Fruit fly (Drosophila melanogaster) whole organism, embryonic: Measurements from ENCODE around the gene CG7889.

Experiments
- BEAF-32 ChIP-seq: fragments of 200-800 bp; sonication (Bioruptor generic); optimal IDR thresholded peaks from 3 replicates; lab custom pipeline; 2017; ENCODE audit warnings: missing biosample characterization, missing genetic modification characterization, mild to moderate bottlenecking, moderate library complexity, missing genetic modification reagents
- Bgb ChIP-seq: fragments of 200-800 bp; sonication (Bioruptor generic); IDR thresholded peaks from 2 replicates; pipeline ENCODE4 v1.3.6; 2022; ENCODE audit warnings: missing biosample characterization, missing genetic modification characterization; ENCODE audit not compliant: partially characterized antibody
- CG10147 ChIP-seq: fragments of 200-800 bp; sonication (Bioruptor generic); optimal IDR thresholded peaks from 2 replicates; lab custom pipeline; 2019; ENCODE audit warnings: missing biosample characterization, mild to moderate bottlenecking, missing genetic modification characterization, moderate library complexity
- CG12391 ChIP-seq: fragments of 200-800 bp; sonication (Bioruptor generic); optimal IDR thresholded peaks from 3 replicates; lab custom pipeline; 2018; ENCODE audit warnings: missing biosample characterization, mild to moderate bottlenecking, missing genetic modification characterization, moderate library complexity
- CG13775 ChIP-seq: fragments of 200-800 bp; sonication (Bioruptor generic); optimal IDR thresholded peaks from 3 replicates; lab custom pipeline; 2017; ENCODE audit warnings: missing biosample characterization, mild to moderate bottlenecking, missing genetic modification characterization
- CG15073 ChIP-seq: fragments of 200-800 bp; sonication (Bioruptor generic); optimal IDR thresholded peaks from 2 replicates; lab custom pipeline; 2016; ENCODE audit warnings: missing biosample characterization, missing genetic modification characterization
- CG15514 ChIP-seq: fragments of 200-800 bp; sonication (Bioruptor generic); optimal IDR thresholded peaks from 3 replicates; lab custom pipeline; 2017; ENCODE audit warnings: missing biosample characterization, missing genetic modification characterization, mild to moderate bottlenecking, moderate library complexity, missing genetic modification reagents
- CG1603 ChIP-seq: fragments of 200-800 bp; sonication (Bioruptor generic); optimal IDR thresholded peaks from 2 replicates; lab custom pipeline; 2019; ENCODE audit warnings: missing biosample characterization, mild to moderate bottlenecking, missing genetic modification characterization, moderate library complexity
- CG1832 ChIP-seq: fragments of 200-800 bp; sonication (Bioruptor generic); optimal IDR thresholded peaks from 2 replicates; lab custom pipeline; 2017; ENCODE audit warnings: missing biosample characterization, mild to moderate bottlenecking, missing genetic modification characterization, inconsistent platforms
- CG18764 ChIP-seq: fragments of 200-800 bp; sonication (Bioruptor generic); optimal IDR thresholded peaks from 3 replicates; lab custom pipeline; 2016; ENCODE audit warnings: missing biosample characterization, missing genetic modification characterization
- CG2120 ChIP-seq: fragments of 200-800 bp; sonication (Bioruptor generic); optimal IDR thresholded peaks from 3 replicates; lab custom pipeline; 2016; ENCODE audit warnings: missing biosample characterization, missing genetic modification characterization
- CG30431 ChIP-seq: fragments of 200-800 bp; sonication (Bioruptor generic); optimal IDR thresholded peaks from 2 replicates; lab custom pipeline; 2017; ENCODE audit warnings: missing biosample characterization, missing genetic modification characterization
- CG32767 ChIP-seq: fragments of 200-800 bp; sonication (Bioruptor generic); IDR thresholded peaks from 2 replicates; pipeline ENCODE4 v1.3.6; 2022; ENCODE audit warnings: missing biosample characterization, missing genetic modification characterization
- CG4820 ChIP-seq: fragments of 200-800 bp; sonication (Bioruptor generic); optimal IDR thresholded peaks from 3 replicates; lab custom pipeline; 2016; ENCODE audit warnings: missing biosample characterization, missing genetic modification characterization
- CG6175 ChIP-seq: fragments of 200-800 bp; sonication (Bioruptor generic); IDR thresholded peaks from 3 replicates; pipeline ENCODE4 v1.3.6; 2022; ENCODE audit warnings: missing biosample characterization, missing genetic modification characterization
- CG6254 ChIP-seq: fragments of 200-800 bp; sonication (Bioruptor generic); optimal IDR thresholded peaks from 3 replicates; lab custom pipeline; 2017; ENCODE audit warnings: mild to moderate bottlenecking, missing biosample characterization, missing genetic modification reagents, missing genetic modification characterization
- CG6791 ChIP-seq: fragments of 200-800 bp; sonication (Bioruptor generic); IDR thresholded peaks from 3 replicates; pipeline ENCODE4 v1.3.6; 2022; ENCODE audit warnings: missing biosample characterization, missing genetic modification characterization; ENCODE audit not compliant: partially characterized antibody
- CG7786 ChIP-seq: fragments of 200-800 bp; sonication (Bioruptor generic); optimal IDR thresholded peaks from 2 replicates; lab custom pipeline; 2016; ENCODE audit warnings: missing biosample characterization, missing genetic modification characterization
- CG7839 ChIP-seq: fragments of 200-800 bp; sonication (Bioruptor generic); optimal IDR thresholded peaks from 3 replicates; lab custom pipeline; 2018; ENCODE audit warnings: missing biosample characterization, mild to moderate bottlenecking, missing genetic modification characterization, moderate library complexity
- CG8290 ChIP-seq, 3 experiments: fragments of 200-800 bp; sonication (Bioruptor generic); optimal IDR thresholded peaks; 2 replicates each; lab custom pipeline; 2016 to 2019; ENCODE audit warnings: missing biosample characterization in 3 of 3, missing genetic modification characterization in 3 of 3, mild to moderate bottlenecking in 2 of 3, moderate library complexity in 1 of 3
- CG8944 ChIP-seq: fragments of 200-800 bp; sonication (Bioruptor generic); optimal IDR thresholded peaks from 3 replicates; lab custom pipeline; 2016; ENCODE audit warnings: missing biosample characterization, missing genetic modification characterization
- CG9609 ChIP-seq: fragments of 200-800 bp; sonication (Bioruptor generic); optimal IDR thresholded peaks from 3 replicates; lab custom pipeline; 2016; ENCODE audit warnings: missing biosample characterization, missing genetic modification characterization
- D19B ChIP-seq: fragments of 200-800 bp; sonication (Bioruptor generic); optimal IDR thresholded peaks from 2 replicates; lab custom pipeline; 2017; ENCODE audit warnings: missing biosample characterization, mild to moderate bottlenecking, missing genetic modification characterization
- Dad ChIP-seq: fragments of 200-800 bp; sonication (Bioruptor generic); optimal IDR thresholded peaks from 3 replicates; lab custom pipeline; 2016; ENCODE audit warnings: missing biosample characterization, missing genetic modification characterization
- Dp ChIP-seq: fragments of 200-800 bp; sonication (Bioruptor generic); optimal IDR thresholded peaks from 2 replicates; lab custom pipeline; 2018; ENCODE audit warnings: missing biosample characterization, mild to moderate bottlenecking, missing genetic modification characterization, moderate library complexity
- E2f1 ChIP-seq: fragments of 200-800 bp; sonication (Bioruptor generic); IDR thresholded peaks from 2 replicates; pipeline ENCODE4 v1.3.6; 2022; ENCODE audit warnings: missing biosample characterization, missing genetic modification characterization
- ERR ChIP-seq: fragments of 200-800 bp; sonication (Bioruptor generic); optimal IDR thresholded peaks from 2 replicates; lab custom pipeline; 2016; ENCODE audit warnings: missing biosample characterization, missing genetic modification characterization
- Eip74EF ChIP-seq, 2 experiments: fragments of 200-800 bp in 1 of 2; fragments of >200 bp in 1 of 2; sonication (Bioruptor generic) in 1 of 2; optimal IDR thresholded peaks; 2 replicates each; lab custom pipeline; 2017 to 2019; ENCODE audit warnings: missing biosample characterization in 2 of 2, missing genetic modification characterization in 2 of 2, mild to moderate bottlenecking in 1 of 2, moderate library complexity in 1 of 2
- Fer1 ChIP-seq: fragments of 200-800 bp; sonication (Bioruptor generic); optimal IDR thresholded peaks from 2 replicates; lab custom pipeline; 2017; ENCODE audit warnings: missing biosample characterization, mild to moderate bottlenecking, missing genetic modification characterization
- Hr51 ChIP-seq, 2 experiments: fragments of 200-800 bp; sonication (Bioruptor generic); optimal IDR thresholded peaks; 2 replicates in 1 of 2; 3 replicates in 1 of 2; lab custom pipeline; 2016 to 2018; ENCODE audit warnings: missing biosample characterization in 2 of 2, missing genetic modification characterization in 2 of 2, mild to moderate bottlenecking in 1 of 2, moderate library complexity in 1 of 2
- MBD-R2 ChIP-seq: fragments of 200-800 bp; sonication (Bioruptor generic); IDR thresholded peaks from 2 replicates; pipeline ENCODE4 v1.3.6; 2022; ENCODE audit warnings: missing biosample characterization, missing genetic modification characterization
- Ravus ChIP-seq: fragments of 200-800 bp; sonication (Bioruptor generic); IDR thresholded peaks from 2 replicates; pipeline ENCODE4 v1.3.6; 2022; ENCODE audit warnings: missing biosample characterization, missing genetic modification characterization
- ab ChIP-seq: fragments of 200-800 bp; sonication (Bioruptor generic); optimal IDR thresholded peaks from 2 replicates; lab custom pipeline; 2016; ENCODE audit warnings: missing biosample characterization, missing genetic modification characterization
- bsh ChIP-seq, 2 experiments: fragments of 200-800 bp; sonication (Bioruptor generic); optimal IDR thresholded peaks; 2 replicates each; lab custom pipeline; 2017 to 2018; ENCODE audit warnings: mild to moderate bottlenecking in 2 of 2, missing biosample characterization in 2 of 2, missing genetic modification characterization in 2 of 2, moderate library complexity in 1 of 2
- cato ChIP-seq: fragments of 200-800 bp; sonication (Bioruptor generic); optimal IDR thresholded peaks from 2 replicates; lab custom pipeline; 2016; ENCODE audit warnings: missing biosample characterization, missing genetic modification characterization, borderline replicate concordance
- ewg ChIP-seq: fragments of 200-800 bp; sonication (Bioruptor generic); optimal IDR thresholded peaks from 3 replicates; lab custom pipeline; 2017; ENCODE audit warnings: mild to moderate bottlenecking, missing biosample characterization, missing genetic modification reagents, missing genetic modification characterization
- fd64A ChIP-seq: fragments of 200-800 bp; sonication (Bioruptor generic); optimal IDR thresholded peaks from 3 replicates; lab custom pipeline; 2018; ENCODE audit warnings: missing biosample characterization, mild to moderate bottlenecking, missing genetic modification characterization
- gfzf ChIP-seq: fragments of 200-800 bp; sonication (Bioruptor generic); optimal IDR thresholded peaks from 2 replicates; lab custom pipeline; 2016; ENCODE audit warnings: missing biosample characterization, mild to moderate bottlenecking, missing genetic modification characterization, moderate library complexity
- ind ChIP-seq: fragments of 200-800 bp; sonication (Bioruptor generic); optimal IDR thresholded peaks from 3 replicates; lab custom pipeline; 2016; ENCODE audit warnings: missing biosample characterization, missing genetic modification characterization
- mirr ChIP-seq: fragments of 200-800 bp; sonication (Bioruptor generic); optimal IDR thresholded peaks from 3 replicates; lab custom pipeline; 2018; ENCODE audit warnings: missing biosample characterization, mild to moderate bottlenecking, missing genetic modification characterization
- salm ChIP-seq: fragments of 200-800 bp; sonication (Bioruptor generic); optimal IDR thresholded peaks from 2 replicates; lab custom pipeline; 2018; ENCODE audit warnings: missing biosample characterization, mild to moderate bottlenecking, missing genetic modification characterization
- slp2 ChIP-seq: fragments of 200-800 bp; sonication (Bioruptor generic); optimal IDR thresholded peaks from 2 replicates; lab custom pipeline; 2016; ENCODE audit warnings: missing biosample characterization, missing genetic modification characterization
- sob ChIP-seq: fragments of 200-800 bp; sonication (Bioruptor generic); IDR thresholded peaks from 2 replicates; pipeline ENCODE4 v1.3.6; 2022; ENCODE audit warnings: missing biosample characterization, missing genetic modification characterization
- tll ChIP-seq, 2 experiments: fragments of 200-800 bp in 1 of 2; fragments of >200 bp in 1 of 2; sonication (Bioruptor generic) in 1 of 2; optimal IDR thresholded peaks; 2 replicates each; lab custom pipeline; 2017 to 2019; ENCODE audit warnings: missing biosample characterization in 2 of 2, missing genetic modification characterization in 2 of 2, mild to moderate bottlenecking in 1 of 2, moderate library complexity in 1 of 2
- unpg ChIP-seq: fragments of 200-800 bp; sonication (Bioruptor generic); optimal IDR thresholded peaks from 3 replicates; lab custom pipeline; 2018; ENCODE audit warnings: missing biosample characterization, mild to moderate bottlenecking, missing genetic modification characterization, moderate library complexity
- vvl ChIP-seq: fragments of 200-800 bp; sonication (Bioruptor generic); IDR thresholded peaks from 2 replicates; pipeline ENCODE4 v1.3.6; 2022; ENCODE audit warnings: missing biosample characterization, missing genetic modification characterization
- wek ChIP-seq: fragments of 200-800 bp; sonication (Bioruptor generic); optimal IDR thresholded peaks from 3 replicates; lab custom pipeline; 2018; ENCODE audit warnings: missing biosample characterization, mild to moderate bottlenecking, missing genetic modification characterization, moderate library complexity
- zen ChIP-seq: fragments of 200-800 bp; sonication (Bioruptor generic); optimal IDR thresholded peaks from 3 replicates; lab custom pipeline; 2018; ENCODE audit warnings: missing biosample characterization, mild to moderate bottlenecking, missing genetic modification characterization, moderate library complexity
- zf30C ChIP-seq: fragments of 200-800 bp; sonication (Bioruptor generic); optimal IDR thresholded peaks from 3 replicates; lab custom pipeline; 2018; ENCODE audit warnings: missing biosample characterization, mild to moderate bottlenecking, missing genetic modification characterization

CG7889 gene

DNA sequence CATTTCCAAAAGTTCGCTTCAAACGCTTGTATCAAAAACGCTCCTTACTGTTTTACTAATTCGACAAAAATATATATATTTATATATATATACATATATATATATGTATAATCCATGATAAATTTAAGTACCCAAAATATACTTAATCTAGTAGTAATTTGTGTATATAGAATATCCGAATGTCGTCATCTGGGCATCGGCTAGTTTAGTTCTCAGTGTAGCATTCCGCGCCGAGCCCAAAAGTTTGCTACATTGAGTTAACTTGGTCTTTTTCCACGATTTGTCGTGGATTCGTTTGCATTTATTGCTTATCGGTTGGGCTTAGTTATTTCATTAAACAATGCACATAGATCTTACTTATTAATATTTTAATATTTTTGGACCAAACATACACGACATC is 37.8 kb downstream of the CG7889 start (continued):
- TF ChIP-seq CG8290 (GFP tag; optimal IDR thresholded peaks at IDR 0.05; lab: Kevin White, UChicago) (no peak), CG8290 (tag; optimal IDR thresholded peaks at IDR 0.05; lab: Kevin White, UChicago) (peak in 1 of 2 experiments; percentile 59), Ravus (GFP tag; lab: Robert Waterston, UW) (no peak), D19B (GFP tag; lab: Kevin White, UChicago) (no peak), CG6254 (peak; percentile 9), mirr (GFP tag; lab: Kevin White, UChicago) (no peak), CG18764 (GFP tag; lab: Kevin White, UChicago) (no peak), CG1603 (tag; lab: Kevin White, UChicago) (peak; percentile 30), zf30C (GFP tag; lab: Kevin White, UChicago) (peak; percentile 66), CG8944 (GFP tag; lab: Kevin White, UChicago) (no peak), Dad (GFP tag; lab: Kevin White, UChicago) (no peak), unpg (peak; percentile 53), BEAF-32 (no peak), CG6175 (GFP tag; lab: Robert Waterston, UW) (no peak), MBD-R2 (no peak), Dp (GFP tag; lab: Kevin White, UChicago) (no peak), CG15514 (peak; percentile 26), CG13775 (GFP tag; lab: Kevin White, UChicago) (peak; percentile 24), CG9609 (GFP tag; lab: Kevin White, UChicago) (no peak), Fer1 (GFP tag; lab: Kevin White, UChicago) (peak; percentile 3), ab (GFP tag; lab: Kevin White, UChicago) (no peak), sob (GFP tag; lab: Robert Waterston, UW) (0 out of 2 replicates have a peak, but pooled peaks have one; percentile 12), ind (peak; percentile 46), CG10147 (no peak), CG30431 (GFP tag; lab: Kevin White, UChicago) (no peak), ERR (GFP tag; lab: Kevin White, UChicago) (no peak), CG6791 (GFP tag; lab: Robert Waterston, UW) (no peak), Hr51 (GFP tag; optimal IDR thresholded peaks at IDR 0.05; lab: Kevin White, UChicago) (peak in 1 of 2 experiments; percentile 41), CG12391 (tag; lab: Kevin White, UChicago) (peak; percentile 12), CG15073 (GFP tag; lab: Kevin White, UChicago) (no peak), CG2120 (GFP tag; lab: Kevin White, UChicago) (peak; percentile 44), tll (GFP tag; optimal IDR thresholded peaks at IDR 0.05; lab: Kevin White, UChicago) (no peak), fd64A (GFP tag; lab: Kevin White, UChicago) (no peak), CG4820 (GFP tag; lab: Kevin White, UChicago) (no peak), zen (no peak), cato (GFP tag; lab: Kevin White, UChicago) (no peak), Bgb (GFP tag; lab: Robert Waterston, UW) (no peak), slp2 (GFP tag; lab: Kevin White, UChicago) (no peak), CG1832 (GFP tag; lab: Kevin White, UChicago) (no peak), CG7786 (GFP tag; lab: Kevin White, UChicago) (no peak), wek (GFP tag; lab: Kevin White, UChicago) (no peak), CG7839 (tag; lab: Kevin White, UChicago) (peak; percentile 27), Eip74EF (GFP tag; optimal IDR thresholded peaks at IDR 0.05; lab: Kevin White, UChicago) (no peak), ewg (GFP tag; lab: Kevin White, UChicago) (no peak), E2f1 (GFP tag; lab: Robert Waterston, UW) (0 out of 2 replicates have a peak, but pooled peaks have one; percentile 15), bsh (GFP tag; optimal IDR thresholded peaks at IDR 0.05; lab: Kevin White, UChicago) (peak in 1 of 2 experiments; percentile 42), salm (tag; lab: Kevin White, UChicago) (no peak), gfzf (GFP tag; lab: Kevin White, UChicago) (no peak), vvl (peak; percentile 59), CG32767 (GFP tag; lab: Robert Waterston, UW) (no peak)
